Worm (Caenorhabditis elegans): Measurements from ENCODE around the gene hmgr-1.

Gene hmgr-1

DNA sequence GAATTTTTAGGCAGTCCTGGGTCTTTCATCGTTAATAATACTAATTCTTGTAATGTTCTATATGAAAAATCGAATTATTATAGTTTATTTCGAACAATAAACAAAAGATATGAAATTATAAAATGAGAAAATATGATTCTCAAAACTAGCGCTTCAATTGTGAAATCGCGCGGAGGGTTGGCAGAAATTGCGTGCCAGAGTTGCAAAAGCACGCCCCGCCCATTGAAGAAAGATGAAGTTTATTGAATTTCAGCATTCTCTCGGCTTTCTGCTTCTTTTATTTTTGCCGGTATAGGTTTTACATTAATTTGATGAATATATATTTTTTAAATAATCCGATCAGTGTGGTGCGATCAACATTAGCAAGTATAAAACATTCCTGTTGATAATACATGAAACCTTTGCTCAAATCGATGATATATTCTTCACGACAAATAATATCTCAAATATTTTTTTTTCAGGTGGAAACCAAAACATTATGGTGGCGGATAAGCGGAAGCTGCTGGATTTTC lies at the start of gene hmgr-1, which contains the start of gene eco-1:
TSS of gene hmgr-1 (plus strand) at position 462 of the 512 bp plus-strand sequence.
TSS of gene eco-1 (minus strand) at position 59 of the 512 bp plus-strand sequence.
- TF ChIP-seq him-1 (tag; optimal IDR thresholded peaks at IDR 0.05) (no peak), W03F9.2 (tag; optimal IDR thresholded peaks at IDR 0.05) (no peak), dao-5 (tag; optimal IDR thresholded peaks at IDR 0.05) (no peak)

ce11 chrIII:7310662-7311340 lies 48.5 kb upstream of the hmgr-1 start, which contains the start of the genes F56C9.6 and F56C9.3:
F56C9.6 (minus strand) TSS chrIII:7310773.
F56C9.3 (plus strand) TSS chrIII:7311290.
- TF ChIP-seq him-1 (tag; optimal IDR thresholded peaks at IDR 0.05) = no peak
- TF ChIP-seq W03F9.2 (tag; optimal IDR thresholded peaks at IDR 0.05) = no peak
- TF ChIP-seq dao-5 (tag; optimal IDR thresholded peaks at IDR 0.05) = no peak

- TF ChIP-seq him-1 (tag; optimal IDR thresholded peaks at IDR 0.05) (no peak), dao-5 (tag; optimal IDR thresholded peaks at IDR 0.05) (no peak), W03F9.2 (tag; optimal IDR thresholded peaks at IDR 0.05) (no peak)
These were observed 44.8 kb upstream of the hmgr-1 start for ce11 chrIII:7314473-7314872.

DNA sequence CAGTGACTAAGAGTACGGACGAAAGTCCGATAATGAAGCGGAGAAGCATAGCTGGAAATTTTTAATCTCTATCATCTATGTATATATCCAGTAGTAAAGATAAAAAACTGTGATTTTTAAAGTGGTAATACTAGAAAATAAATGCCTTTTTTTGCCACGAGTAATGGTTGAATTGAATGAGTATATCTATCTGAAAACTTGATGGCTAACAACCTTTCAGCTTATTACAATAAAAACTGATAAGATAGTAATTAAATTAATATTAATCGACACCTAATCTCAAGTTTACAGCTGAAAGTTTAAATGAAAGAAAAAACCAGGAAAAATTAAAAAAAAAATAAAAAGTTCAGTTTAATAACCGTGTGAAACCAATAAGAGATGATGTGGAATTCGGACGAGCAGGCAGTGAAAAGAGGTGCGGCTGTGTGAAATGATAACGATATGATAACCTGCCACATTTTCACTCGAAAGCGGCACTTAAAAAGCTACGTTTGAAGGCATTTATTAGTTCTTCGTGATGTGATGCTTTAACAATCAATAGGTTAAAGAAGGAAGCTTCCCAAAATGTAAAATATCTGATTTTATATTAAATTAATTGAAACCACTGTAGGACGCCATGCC lies 44.3 kb upstream of the hmgr-1 start, which contains the start of gene nspg-6:
TSS of gene nspg-6 (minus strand) at position 51 of the 621 bp plus-strand sequence.
- TF ChIP-seq W03F9.2 (tag; optimal IDR thresholded peaks at IDR 0.05) = no peak

DNA sequence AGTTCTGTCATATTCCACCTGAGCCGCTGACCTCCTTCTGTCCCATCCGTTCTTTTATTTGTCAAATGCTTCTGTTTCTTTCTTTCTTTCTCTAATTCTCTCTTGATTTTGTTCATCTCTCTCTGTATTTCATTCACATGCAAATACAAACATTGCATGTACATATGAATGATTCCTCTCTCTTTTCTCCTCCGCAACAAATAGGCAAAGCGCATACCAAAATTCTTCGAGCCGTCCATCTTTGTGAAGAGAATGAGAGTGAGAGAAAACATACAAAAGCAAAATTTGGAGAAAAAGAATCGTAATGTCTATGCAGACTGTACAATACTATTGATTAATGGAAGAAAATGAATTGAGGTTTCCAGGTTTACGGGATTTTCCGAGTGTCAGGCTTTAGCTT lies 41.9 kb upstream of the hmgr-1 start:
- TF ChIP-seq him-1 (tag; optimal IDR thresholded peaks at IDR 0.05) (no peak), W03F9.2 (tag; optimal IDR thresholded peaks at IDR 0.05) (no peak), dao-5 (tag; optimal IDR thresholded peaks at IDR 0.05) (no peak)

- TF ChIP-seq dao-5 (tag; optimal IDR thresholded peaks at IDR 0.05) (no peak), W03F9.2 (tag; optimal IDR thresholded peaks at IDR 0.05) (no peak), him-1 (tag; optimal IDR thresholded peaks at IDR 0.05) (no peak)
These were observed 39.9 kb upstream of the hmgr-1 start, which contains the start of gene F56C9.8 for ce11 chrIII:7319390-7319789. F56C9.8 (minus strand) TSS chrIII:7319509.

- TF ChIP-seq dao-5 (tag; optimal IDR thresholded peaks at IDR 0.05) (no peak), him-1 (tag; optimal IDR thresholded peaks at IDR 0.05) (no peak), W03F9.2 (tag; optimal IDR thresholded peaks at IDR 0.05) (no peak)
These were observed 37.3 kb upstream of the hmgr-1 start for ce11 chrIII:7322018-7322417.

- no peak for TF ChIP-seq W03F9.2 (tag; optimal IDR thresholded peaks at IDR 0.05)
- TF ChIP-seq dao-5 (tag; optimal IDR thresholded peaks at IDR 0.05) = no peak
- no peak for TF ChIP-seq him-1 (tag; optimal IDR thresholded peaks at IDR 0.05)
These were observed 36.0 kb upstream of the hmgr-1 start for ce11 chrIII:7323331-7323730.

DNA sequence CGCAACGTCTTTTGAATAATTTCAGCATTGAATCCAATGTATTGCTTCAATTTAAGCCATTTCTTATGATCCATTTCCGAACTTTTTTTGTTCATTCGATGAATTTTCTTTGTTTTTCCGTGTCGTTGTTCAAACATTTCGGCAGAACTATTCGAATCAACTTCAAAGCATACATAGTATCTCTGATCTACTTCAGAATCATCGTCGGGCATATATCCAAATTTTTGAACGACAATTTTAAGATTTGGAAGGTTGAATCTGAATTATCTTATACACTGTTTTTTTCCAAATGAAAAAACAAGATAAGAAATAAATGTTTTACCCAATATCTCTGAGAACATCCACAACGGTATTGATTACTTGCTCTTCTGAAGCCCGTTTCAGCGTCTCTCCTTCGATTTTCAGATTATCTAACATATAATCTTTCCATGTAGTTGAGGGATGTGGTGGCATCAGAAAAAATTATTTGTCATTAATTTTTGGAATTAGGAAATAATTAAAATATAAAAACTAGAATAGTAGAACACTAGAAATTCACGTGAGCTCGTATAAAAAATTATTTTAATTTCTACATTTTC lies 30.1 kb upstream of the hmgr-1 start, which contains the start of gene lab-2:
TSS of gene lab-2 (minus strand) at position 453 of the 578 bp plus-strand sequence.
- TF ChIP-seq dao-5 (tag; optimal IDR thresholded peaks at IDR 0.05) (no peak), him-1 (tag; optimal IDR thresholded peaks at IDR 0.05) (no peak)

- TF ChIP-seq dao-5 (tag; optimal IDR thresholded peaks at IDR 0.05) = no peak
- TF ChIP-seq him-1 (tag; optimal IDR thresholded peaks at IDR 0.05) = no peak
- no peak for TF ChIP-seq W03F9.2 (tag; optimal IDR thresholded peaks at IDR 0.05)
These were observed 27.6 kb upstream of the hmgr-1 start for ce11 chrIII:7331671-7332070.

- TF ChIP-seq W03F9.2 (tag; optimal IDR thresholded peaks at IDR 0.05) = peak; percentile 85
- TF ChIP-seq him-1 (tag; optimal IDR thresholded peaks at IDR 0.05) = no peak
- TF ChIP-seq dao-5 (tag; optimal IDR thresholded peaks at IDR 0.05) = no peak
These were observed 24.1 kb upstream of the hmgr-1 start, which contains the start of gene F56C9.10 for ce11 chrIII:7335220-7335619. F56C9.10 (minus strand) TSS chrIII:7335316.

DNA sequence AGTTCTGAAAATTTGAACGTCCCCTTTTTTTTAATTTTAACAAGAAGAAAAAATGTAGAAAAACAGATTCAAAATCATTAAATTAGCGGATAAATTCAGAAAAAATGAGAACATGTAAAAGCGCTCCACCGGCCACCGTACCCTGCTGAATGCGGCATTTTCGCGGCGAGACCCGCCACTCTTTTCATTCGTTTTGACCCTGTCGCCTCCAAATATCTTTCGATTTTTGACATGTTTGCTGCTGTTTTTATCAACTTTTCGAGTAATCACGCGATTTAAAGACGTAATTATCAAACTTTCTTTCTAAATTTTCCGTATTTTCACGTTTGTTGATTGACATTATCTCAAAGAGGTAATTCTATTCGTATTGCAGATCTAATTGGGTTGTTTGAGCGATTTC lies 23.1 kb upstream of the hmgr-1 start, which contains the start of gene gsp-2:
TSS of gene gsp-2 (plus strand) at position 374 of the 400 bp plus-strand sequence.
- TF ChIP-seq him-1 (tag; optimal IDR thresholded peaks at IDR 0.05) (no peak), dao-5 (tag; optimal IDR thresholded peaks at IDR 0.05) (no peak), W03F9.2 (tag; optimal IDR thresholded peaks at IDR 0.05) (peak; percentile 85)

DNA sequence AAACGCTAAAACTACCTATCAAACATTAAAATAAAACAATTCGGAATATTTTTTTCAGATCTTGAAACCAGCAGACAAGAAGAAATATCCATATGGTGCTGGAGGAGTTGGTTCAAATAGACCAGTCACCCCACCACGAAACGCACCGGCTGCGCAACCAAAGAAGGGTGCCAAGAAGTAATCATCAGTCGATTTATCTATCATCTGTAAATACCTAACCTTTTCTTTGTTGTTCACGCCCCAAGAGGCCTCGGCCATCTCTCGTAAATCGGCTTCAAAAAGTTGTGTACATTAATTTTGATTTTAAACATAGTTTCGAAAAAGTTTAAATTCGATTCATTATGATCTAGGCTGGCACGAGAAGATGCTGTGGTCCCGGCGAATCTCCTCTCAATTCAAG lies 21.3 kb upstream of the hmgr-1 start:
- TF ChIP-seq W03F9.2 (tag; optimal IDR thresholded peaks at IDR 0.05) = no peak

DNA sequence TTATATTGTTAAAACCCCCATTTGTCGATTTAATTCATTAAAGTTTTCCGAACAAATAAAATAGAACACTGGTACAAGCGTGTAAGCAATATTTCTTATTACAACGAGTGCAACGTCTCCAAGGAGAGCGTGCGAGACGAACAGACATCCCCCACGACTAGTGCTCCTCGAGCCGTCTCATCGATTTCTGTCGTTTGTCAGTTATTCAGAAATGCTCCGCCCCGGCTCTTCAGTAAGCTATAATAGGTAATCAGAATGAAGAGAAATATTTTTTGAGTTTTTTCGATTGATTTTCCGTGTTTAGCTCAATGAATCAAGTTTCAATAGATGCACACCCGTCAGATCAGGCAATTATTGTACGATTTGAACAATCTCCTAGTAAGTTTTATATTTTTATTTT lies 20.6 kb upstream of the hmgr-1 start, which contains the start of gene kap-1:
TSS of gene kap-1 (plus strand) at position 143 of the 400 bp plus-strand sequence.
- TF ChIP-seq W03F9.2 (tag; optimal IDR thresholded peaks at IDR 0.05) = no peak
- TF ChIP-seq him-1 (tag; optimal IDR thresholded peaks at IDR 0.05) = no peak
- no peak for TF ChIP-seq dao-5 (tag; optimal IDR thresholded peaks at IDR 0.05)

All from whole organism, L4/young adult.